Worm (Caenorhabditis elegans): ENCODE results near the gene ife-1.

The ife-1 gene

DNA sequence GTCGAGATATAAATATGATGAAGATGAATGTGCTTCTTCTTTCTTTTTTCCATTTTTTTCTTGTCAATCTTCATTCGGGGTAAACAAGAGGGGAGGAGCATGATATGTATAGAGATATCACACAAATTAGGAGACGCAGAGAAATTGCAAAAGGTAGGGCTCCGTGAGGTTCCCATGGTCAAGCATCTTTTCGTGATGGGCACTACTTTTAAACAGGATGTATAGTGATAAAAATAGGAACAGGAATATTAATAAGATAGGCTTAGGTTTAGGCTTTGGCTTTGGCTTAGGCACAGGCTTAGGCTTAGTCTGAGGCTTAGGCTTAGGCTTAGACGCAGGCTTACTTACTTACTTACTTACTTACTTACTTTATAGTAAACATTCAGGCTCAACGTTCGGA lies 18.5 kb upstream of the ife-1 start, which contains the start of gene F53A2.1:
Gene F53A2.1 (minus strand): TSS at position 101 of the 400 bp plus-strand sequence.
- no peak for TF ChIP-seq nhr-2 (tag; optimal IDR thresholded peaks at IDR 0.05)

DNA sequence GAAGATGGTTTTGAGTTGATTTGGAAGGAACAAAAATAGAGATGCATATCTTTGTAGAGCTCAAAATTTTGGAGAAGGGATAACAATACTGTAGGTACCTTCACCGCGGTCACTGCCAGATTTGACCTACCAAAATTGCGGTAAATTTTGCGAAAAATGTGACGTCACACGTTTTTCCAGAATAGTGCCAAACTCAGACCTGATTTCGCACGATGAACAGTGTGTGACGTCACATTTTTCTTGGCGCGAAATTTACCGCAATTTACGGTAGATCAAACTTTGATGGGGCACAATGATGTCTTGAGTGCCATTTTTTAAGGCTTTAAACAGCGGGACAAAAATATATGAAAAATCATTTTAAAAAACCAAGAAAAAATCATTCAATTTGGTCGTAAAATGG lies 14.3 kb upstream of the ife-1 start:
- TF ChIP-seq sem-2 (GFP tag; optimal IDR thresholded peaks at IDR 0.05) (no peak), zip-8 (tag; optimal IDR thresholded peaks at IDR 0.05) (peak; percentile 96), cnd-1 (tag; optimal IDR thresholded peaks at IDR 0.05) (no peak)

DNA sequence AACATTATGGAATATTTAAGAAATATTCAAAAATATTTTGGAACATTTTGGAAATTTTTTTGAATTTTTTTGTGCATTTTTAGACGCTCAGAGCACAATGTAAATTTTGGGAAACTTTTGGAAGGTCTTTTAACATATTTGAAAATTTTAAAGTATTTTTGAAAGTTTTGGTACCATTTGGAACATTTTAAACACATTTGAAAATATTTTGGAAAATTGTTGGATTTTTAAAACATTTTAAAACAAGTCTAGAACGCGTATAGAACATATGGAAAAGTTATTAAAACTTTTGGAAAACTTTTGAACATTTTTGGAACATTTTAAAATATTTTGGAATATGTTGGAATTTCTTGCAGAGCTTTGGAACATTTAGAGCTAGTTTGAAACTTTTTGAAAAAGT lies 9.5 kb upstream of the ife-1 start, which contains the start of gene sdz-20:
Gene sdz-20 (plus strand): TSS at position 301 of the 400 bp plus-strand sequence.
- TF ChIP-seq ceh-39 (tag; optimal IDR thresholded peaks at IDR 0.05) = no peak
- TF ChIP-seq lin-32 (GFP tag; optimal IDR thresholded peaks at IDR 0.05) = no peak
- TF ChIP-seq mab-5 (tag; optimal IDR thresholded peaks at IDR 0.05) = no peak
- TF ChIP-seq nhr-12 (tag; optimal IDR thresholded peaks at IDR 0.05) = no peak
- TF ChIP-seq ceh-43 (GFP tag; optimal IDR thresholded peaks at IDR 0.05) = no peak
- no peak for TF ChIP-seq ham-2 (GFP tag; optimal IDR thresholded peaks at IDR 0.05)
- TF ChIP-seq nhr-2 (tag; optimal IDR thresholded peaks at IDR 0.05) = no peak
- TF ChIP-seq unc-39 (tag; optimal IDR thresholded peaks at IDR 0.05) = no peak
- no peak for TF ChIP-seq pha-4 (tag; optimal IDR thresholded peaks at IDR 0.05)
- no peak for TF ChIP-seq tbx-8 (GFP tag; optimal IDR thresholded peaks at IDR 0.05)
- no peak for TF ChIP-seq ceh-83 (GFP tag; optimal IDR thresholded peaks at IDR 0.05)
- no peak for TF ChIP-seq nhr-76 (tag; optimal IDR thresholded peaks at IDR 0.05)
- TF ChIP-seq flh-1 (GFP tag; optimal IDR thresholded peaks at IDR 0.05) = no peak

DNA sequence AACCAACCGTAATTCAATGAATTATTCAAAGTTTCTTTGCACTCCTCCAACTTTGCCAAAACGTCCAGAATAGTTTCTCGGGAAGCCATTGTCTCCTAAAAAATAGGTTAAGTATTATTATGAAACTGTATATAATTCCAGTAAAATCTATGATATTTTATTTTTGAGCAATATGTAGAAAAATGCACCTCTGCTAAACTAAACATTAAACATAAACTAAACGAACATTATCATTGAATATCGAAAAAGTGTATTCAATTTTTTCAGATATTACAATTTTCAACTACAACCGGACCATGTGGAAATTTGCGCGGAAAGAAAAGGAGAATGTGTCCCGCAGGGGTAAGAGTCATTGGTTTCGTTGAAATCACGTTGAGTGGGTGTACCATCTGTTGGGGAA lies 3.5 kb upstream of the ife-1 start, which contains the start of gene F53A2.3:
Gene F53A2.3 (minus strand): TSS at position 101 of the 400 bp plus-strand sequence.
- TF ChIP-seq bed-3 (GFP tag; optimal IDR thresholded peaks at IDR 0.05) = no peak
- TF ChIP-seq mep-1 (tag; optimal IDR thresholded peaks at IDR 0.05) = no peak
- TF ChIP-seq sem-2 (GFP tag; optimal IDR thresholded peaks at IDR 0.05) = no peak
- no peak for TF ChIP-seq ham-2 (GFP tag; optimal IDR thresholded peaks at IDR 0.05)
- TF ChIP-seq elt-3 (tag; optimal IDR thresholded peaks at IDR 0.05) = no peak
- no peak for TF ChIP-seq lin-32 (GFP tag; optimal IDR thresholded peaks at IDR 0.05)
- TF ChIP-seq mab-5 (tag; optimal IDR thresholded peaks at IDR 0.05) = no peak
- no peak for TF ChIP-seq elt-1 (tag; optimal IDR thresholded peaks at IDR 0.05; ENCODE audit: borderline replicate concordance, insufficient read depth)
- no peak for TF ChIP-seq lin-13 (tag; optimal IDR thresholded peaks at IDR 0.05)
- no peak for TF ChIP-seq lsy-2 (tag; optimal IDR thresholded peaks at IDR 0.05)
- no peak for TF ChIP-seq pha-4 (tag; optimal IDR thresholded peaks at IDR 0.05)
- no peak for TF ChIP-seq ces-1 (GFP tag; optimal IDR thresholded peaks at IDR 0.05)
- TF ChIP-seq flh-1 (GFP tag; optimal IDR thresholded peaks at IDR 0.05) = no peak
- TF ChIP-seq drap-1 (GFP tag; optimal IDR thresholded peaks at IDR 0.05) = no peak
- no peak for TF ChIP-seq zip-8 (tag; optimal IDR thresholded peaks at IDR 0.05)
- no peak for TF ChIP-seq nhr-12 (tag; optimal IDR thresholded peaks at IDR 0.05)
- TF ChIP-seq snpc-4 (tag; optimal IDR thresholded peaks at IDR 0.05) = no peak

DNA sequence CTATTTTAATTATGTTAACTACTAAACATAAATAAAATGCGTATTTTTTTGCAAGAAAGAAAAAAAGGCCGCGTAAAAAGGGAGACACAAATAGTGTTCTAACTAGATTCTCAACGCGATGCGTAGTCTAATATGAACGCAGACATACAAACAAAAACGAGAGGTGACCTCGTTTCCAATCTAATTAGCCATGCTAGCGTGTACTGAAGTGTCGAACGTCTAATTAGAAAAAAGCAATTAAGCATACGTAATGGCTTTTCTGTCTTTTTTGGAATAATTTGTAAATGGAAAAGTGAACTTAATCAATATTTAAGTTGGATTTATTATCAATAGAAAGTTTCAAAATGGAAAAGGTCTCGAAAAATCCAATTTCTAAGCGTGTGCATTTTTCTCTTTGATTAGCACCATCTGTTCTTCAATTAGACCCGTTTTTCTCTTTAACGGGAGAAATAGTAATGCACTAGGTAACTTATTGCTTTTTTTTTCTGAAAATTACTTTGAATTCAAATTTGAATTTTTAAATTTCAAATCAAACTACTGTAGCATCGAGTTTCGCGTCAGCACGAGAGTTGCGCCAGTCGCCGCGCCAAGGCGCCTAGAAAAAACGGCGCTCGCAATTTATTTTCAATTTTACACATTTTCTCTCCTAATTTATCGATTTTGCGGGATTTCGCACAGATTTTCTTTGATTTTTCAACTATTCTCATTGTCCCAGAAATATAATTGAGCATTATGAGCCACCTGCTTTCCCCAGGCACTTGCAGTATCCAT lies 2.5 kb upstream of the ife-1 start:
- TF ChIP-seq ham-2 (GFP tag; optimal IDR thresholded peaks at IDR 0.05) (peak; percentile 30), ces-1 (GFP tag; optimal IDR thresholded peaks at IDR 0.05) (peak; percentile 98), mep-1 (tag; optimal IDR thresholded peaks at IDR 0.05) (no peak)

DNA sequence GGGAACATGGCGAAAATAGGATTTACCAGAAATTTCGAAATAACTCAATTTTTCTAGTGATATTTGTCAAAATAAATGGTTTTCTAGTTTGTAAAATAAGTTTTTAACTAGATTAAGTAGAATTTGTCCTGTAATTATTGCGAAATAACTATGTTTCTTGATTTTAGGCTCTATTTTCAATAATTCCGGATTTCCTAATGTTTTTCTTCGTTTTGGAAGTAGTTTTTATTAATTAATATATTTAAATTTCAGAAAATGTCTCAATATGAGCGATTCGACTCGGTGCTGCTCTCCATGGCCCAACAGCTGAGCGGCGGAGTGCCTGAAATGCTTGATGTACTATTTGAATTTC lies 2.0 kb upstream of the ife-1 start, which contains the start of gene nud-1:
Gene nud-1 (plus strand): TSS at position 253 of the 352 bp plus-strand sequence.
- TF ChIP-seq nhr-2 (tag; optimal IDR thresholded peaks at IDR 0.05) = no peak
- no peak for TF ChIP-seq lin-13 (tag; optimal IDR thresholded peaks at IDR 0.05)
- TF ChIP-seq ceh-43 (GFP tag; optimal IDR thresholded peaks at IDR 0.05) = no peak
- no peak for TF ChIP-seq bed-3 (GFP tag; optimal IDR thresholded peaks at IDR 0.05)
- TF ChIP-seq elt-3 (tag; optimal IDR thresholded peaks at IDR 0.05) = no peak
- TF ChIP-seq ces-1 (GFP tag; optimal IDR thresholded peaks at IDR 0.05) = no peak
- no peak for TF ChIP-seq unc-120 (tag; optimal IDR thresholded peaks at IDR 0.05; ENCODE audit: poor library complexity, severe bottlenecking)
- no peak for TF ChIP-seq nhr-237 (tag; optimal IDR thresholded peaks at IDR 0.05)
- TF ChIP-seq sptf-1 (tag; optimal IDR thresholded peaks at IDR 0.05) = no peak
- TF ChIP-seq mls-2 (tag; optimal IDR thresholded peaks at IDR 0.05) = no peak
- no peak for TF ChIP-seq sem-2 (GFP tag; optimal IDR thresholded peaks at IDR 0.05)
- TF ChIP-seq zip-8 (tag; optimal IDR thresholded peaks at IDR 0.05) = no peak
